Fruit fly (Drosophila melanogaster) whole organism, embryonic: ENCODE measurements around the gene CG16756.
A peak's percentile ranks its signal among the peaks of the same experiment; 100 is the strongest.

ENCODE experiments used
- CG10979 ChIP-seq: fragments of 200-800 bp; sonication (Bioruptor generic); optimal IDR thresholded peaks from 2 replicates; lab custom pipeline; 2018; ENCODE audit warnings: missing biosample characterization, mild to moderate bottlenecking, missing genetic modification characterization, moderate library complexity
- CG11093 ChIP-seq: fragments of 200-800 bp; sonication (Bioruptor generic); IDR thresholded peaks from 3 replicates; pipeline ENCODE4 v1.3.6; 2022; ENCODE audit warnings: missing biosample characterization, missing genetic modification characterization
- CG12769 ChIP-seq: fragments of 200-800 bp; sonication (Bioruptor generic); optimal IDR thresholded peaks from 2 replicates; lab custom pipeline; 2019; ENCODE audit warnings: missing biosample characterization, mild to moderate bottlenecking, missing genetic modification characterization, moderate library complexity
- CG12942 ChIP-seq: fragments of 200-800 bp; sonication (Bioruptor generic); optimal IDR thresholded peaks from 3 replicates; lab custom pipeline; 2016; ENCODE audit warnings: missing biosample characterization, missing genetic modification characterization
- CG13123 ChIP-seq: fragments of 200-800 bp; sonication (Bioruptor generic); optimal IDR thresholded peaks from 2 replicates; lab custom pipeline; 2016; ENCODE audit warnings: missing biosample characterization, missing genetic modification characterization
- CG13287 ChIP-seq: fragments of 200-800 bp; sonication (Bioruptor generic); IDR thresholded peaks from 2 replicates; pipeline ENCODE4 v1.3.6; 2022; ENCODE audit warnings: missing biosample characterization, missing genetic modification characterization; ENCODE audit not compliant: partially characterized antibody
- CG13894 ChIP-seq: fragments of 200-800 bp; sonication (Bioruptor generic); optimal IDR thresholded peaks from 3 replicates; lab custom pipeline; 2018; ENCODE audit warnings: missing biosample characterization, mild to moderate bottlenecking, missing genetic modification characterization, moderate library complexity
- CG17328 ChIP-seq: fragments of 200-800 bp; sonication (Bioruptor generic); IDR thresholded peaks from 2 replicates; pipeline ENCODE4 v1.3.6; 2022; ENCODE audit warnings: missing biosample characterization, missing genetic modification characterization
- CG17802 ChIP-seq: fragments of 200-800 bp; sonication (Bioruptor generic); optimal IDR thresholded peaks from 2 replicates; lab custom pipeline; 2018; ENCODE audit warnings: missing biosample characterization, mild to moderate bottlenecking, missing genetic modification characterization, moderate library complexity
- CG17912 ChIP-seq: fragments of 200-800 bp; sonication (Bioruptor generic); optimal IDR thresholded peaks from 2 replicates; lab custom pipeline; 2018; ENCODE audit warnings: missing biosample characterization, mild to moderate bottlenecking, missing genetic modification characterization
- CG18619 ChIP-seq: fragments of 200-800 bp; sonication (Bioruptor generic); optimal IDR thresholded peaks from 3 replicates; lab custom pipeline; 2017; ENCODE audit warnings: missing biosample characterization, mild to moderate bottlenecking, missing genetic modification characterization
- CG3065 ChIP-seq: fragments of 200-800 bp; sonication (Bioruptor generic); optimal IDR thresholded peaks from 2 replicates; lab custom pipeline; 2016; ENCODE audit warnings: missing biosample characterization, missing genetic modification characterization
- CG3838 ChIP-seq: fragments of 200-800 bp; sonication (Bioruptor generic); optimal IDR thresholded peaks from 3 replicates; lab custom pipeline; 2016; ENCODE audit warnings: missing biosample characterization, missing genetic modification characterization
- CG3847 ChIP-seq: fragments of 200-800 bp; sonication (Bioruptor generic); IDR thresholded peaks from 2 replicates; pipeline ENCODE4 v1.3.6; 2022; ENCODE audit warnings: missing biosample characterization, missing genetic modification characterization
- CG42726 ChIP-seq: fragments of 200-800 bp; sonication (Bioruptor generic); IDR thresholded peaks from 2 replicates; pipeline ENCODE4 v1.3.6; 2022; ENCODE audit warnings: missing biosample characterization, missing genetic modification characterization; ENCODE audit not compliant: partially characterized antibody
- CG4820 ChIP-seq: fragments of 200-800 bp; sonication (Bioruptor generic); optimal IDR thresholded peaks from 3 replicates; lab custom pipeline; 2016; ENCODE audit warnings: missing biosample characterization, missing genetic modification characterization
- CG4854 ChIP-seq: fragments of 200-800 bp; sonication (Bioruptor generic); optimal IDR thresholded peaks from 2 replicates; lab custom pipeline; 2016; ENCODE audit warnings: missing biosample characterization, missing genetic modification characterization, inconsistent platforms
- CG6765 ChIP-seq: fragments of 200-800 bp; sonication (Bioruptor generic); optimal IDR thresholded peaks from 3 replicates; lab custom pipeline; 2017; ENCODE audit warnings: missing biosample characterization, mild to moderate bottlenecking, missing genetic modification characterization
- CG7786 ChIP-seq: fragments of 200-800 bp; sonication (Bioruptor generic); optimal IDR thresholded peaks from 2 replicates; lab custom pipeline; 2016; ENCODE audit warnings: missing biosample characterization, missing genetic modification characterization
- CG8924 ChIP-seq: fragments of 200-800 bp; optimal IDR thresholded peaks from 3 replicates; lab custom pipeline; 2019; ENCODE audit warnings: missing biosample characterization, mild to moderate bottlenecking, missing genetic modification characterization, moderate library complexity
- CG9609 ChIP-seq: fragments of 200-800 bp; sonication (Bioruptor generic); optimal IDR thresholded peaks from 3 replicates; lab custom pipeline; 2016; ENCODE audit warnings: missing biosample characterization, missing genetic modification characterization
- D ChIP-seq, 2 experiments: fragments of 200-800 bp in 1 of 2; fragments of >200 bp in 1 of 2; sonication (Bioruptor generic) in 1 of 2; optimal IDR thresholded peaks; 2 replicates in 1 of 2; 3 replicates in 1 of 2; lab custom pipeline; 2017; ENCODE audit warnings: mild to moderate bottlenecking in 1 of 2, missing biosample characterization in 1 of 2, missing genetic modification characterization in 1 of 2, missing genetic modification reagents in 1 of 2
- Dad ChIP-seq: fragments of 200-800 bp; sonication (Bioruptor generic); optimal IDR thresholded peaks from 3 replicates; lab custom pipeline; 2016; ENCODE audit warnings: missing biosample characterization, missing genetic modification characterization
- HLH54F ChIP-seq: fragments of 200-800 bp; sonication (Bioruptor generic); optimal IDR thresholded peaks from 3 replicates; lab custom pipeline; 2016; ENCODE audit warnings: missing biosample characterization, missing genetic modification characterization
- HmgZ ChIP-seq: fragments of 200-800 bp; sonication (Bioruptor generic); optimal IDR thresholded peaks from 2 replicates; lab custom pipeline; 2018; ENCODE audit warnings: missing biosample characterization, mild to moderate bottlenecking, missing genetic modification characterization
- Jarid2 ChIP-seq: fragments of 200-800 bp; sonication (Bioruptor generic); optimal IDR thresholded peaks from 3 replicates; lab custom pipeline; 2017; ENCODE audit warnings: mild to moderate bottlenecking, missing biosample characterization, missing genetic modification reagents, missing genetic modification characterization
- Mes4 ChIP-seq: fragments of 200-800 bp; sonication (Bioruptor generic); optimal IDR thresholded peaks from 2 replicates; lab custom pipeline; 2016; ENCODE audit warnings: missing biosample characterization, missing genetic modification characterization
- Neu2 ChIP-seq: fragments of 200-800 bp; sonication (Bioruptor generic); optimal IDR thresholded peaks from 3 replicates; lab custom pipeline; 2016; ENCODE audit warnings: missing biosample characterization, missing genetic modification characterization, borderline replicate concordance
- Nf-YB ChIP-seq: fragments of 200-800 bp; sonication (Bioruptor generic); optimal IDR thresholded peaks from 3 replicates; lab custom pipeline; 2019; ENCODE audit warnings: missing biosample characterization, mild to moderate bottlenecking, missing genetic modification characterization, moderate library complexity
- PHDP ChIP-seq: fragments of 200-800 bp; sonication (Bioruptor generic); optimal IDR thresholded peaks from 3 replicates; lab custom pipeline; 2018; ENCODE audit warnings: missing biosample characterization, mild to moderate bottlenecking, missing genetic modification characterization, moderate library complexity
- Sin3A ChIP-seq: fragments of >200 bp; optimal IDR thresholded peaks from 2 replicates; lab custom pipeline; 2018
- Six4 ChIP-seq: fragments of 200-800 bp; sonication (Bioruptor generic); optimal IDR thresholded peaks from 2 replicates; lab custom pipeline; 2016; ENCODE audit warnings: missing biosample characterization, missing genetic modification characterization
- br ChIP-seq: fragments of >200 bp; optimal IDR thresholded peaks from 2 replicates; lab custom pipeline; 2017
- cas ChIP-seq: fragments of 200-800 bp; sonication (Bioruptor generic); IDR thresholded peaks from 2 replicates; pipeline ENCODE4 v1.3.6; 2022; ENCODE audit warnings: missing biosample characterization, missing genetic modification characterization
- chm ChIP-seq: fragments of 200-800 bp; sonication (Bioruptor generic); IDR thresholded peaks from 2 replicates; pipeline ENCODE4 v1.3.6; 2022; ENCODE audit warnings: missing biosample characterization, missing genetic modification characterization
- dimm ChIP-seq: fragments of 200-800 bp; sonication (Bioruptor generic); IDR thresholded peaks from 2 replicates; pipeline ENCODE4 v1.3.6; 2022; ENCODE audit warnings: missing biosample characterization, missing genetic modification characterization
- eyg ChIP-seq: fragments of 200-800 bp; sonication (Bioruptor generic); optimal IDR thresholded peaks from 3 replicates; lab custom pipeline; 2016; ENCODE audit warnings: missing biosample characterization, missing genetic modification characterization
- gcm ChIP-seq: fragments of 200-800 bp; sonication (Bioruptor generic); optimal IDR thresholded peaks from 2 replicates; lab custom pipeline; 2019; ENCODE audit warnings: missing biosample characterization, mild to moderate bottlenecking, missing genetic modification characterization, moderate library complexity
- ind ChIP-seq: fragments of 200-800 bp; sonication (Bioruptor generic); optimal IDR thresholded peaks from 3 replicates; lab custom pipeline; 2016; ENCODE audit warnings: missing biosample characterization, missing genetic modification characterization
- lab ChIP-seq: fragments of 200-800 bp; sonication (Bioruptor generic); optimal IDR thresholded peaks from 3 replicates; lab custom pipeline; 2017; ENCODE audit warnings: missing biosample characterization, missing genetic modification characterization, mild to moderate bottlenecking, moderate library complexity, missing genetic modification reagents
- lilli ChIP-seq: fragments of 200-800 bp; sonication (Bioruptor generic); optimal IDR thresholded peaks from 3 replicates; lab custom pipeline; 2016; ENCODE audit warnings: missing biosample characterization, missing genetic modification characterization
- nmo ChIP-seq: fragments of 200-800 bp; sonication (Bioruptor generic); optimal IDR thresholded peaks from 2 replicates; lab custom pipeline; 2018; ENCODE audit warnings: missing biosample characterization, mild to moderate bottlenecking, missing genetic modification characterization, moderate library complexity
- pfk ChIP-seq: fragments of 200-800 bp; sonication (Bioruptor generic); optimal IDR thresholded peaks from 2 replicates; lab custom pipeline; 2018; ENCODE audit warnings: missing biosample characterization, mild to moderate bottlenecking, missing genetic modification characterization, moderate library complexity
- pros ChIP-seq: fragments of 200-800 bp; sonication (Bioruptor generic); optimal IDR thresholded peaks from 3 replicates; lab custom pipeline; 2019; ENCODE audit warnings: missing biosample characterization, mild to moderate bottlenecking, missing genetic modification characterization, moderate library complexity
- ranshi ChIP-seq: fragments of 200-800 bp; sonication (Bioruptor generic); IDR thresholded peaks from 2 replicates; pipeline ENCODE4 v1.3.6; 2022; ENCODE audit warnings: missing biosample characterization, missing genetic modification characterization
- row ChIP-seq: fragments of 200-800 bp; sonication (Bioruptor generic); IDR thresholded peaks from 3 replicates; pipeline ENCODE4 v1.3.6; 2022; ENCODE audit warnings: missing biosample characterization, missing genetic modification characterization
- sens ChIP-seq: fragments of 200-800 bp; sonication (Bioruptor generic); peaks from one replicate; lab custom pipeline; 2016; ENCODE audit warnings: missing biosample characterization, missing genetic modification characterization
- ssp ChIP-seq: fragments of 200-800 bp; sonication (Bioruptor generic); IDR thresholded peaks from 2 replicates; pipeline ENCODE4 v1.3.6; 2022; ENCODE audit warnings: missing biosample characterization, missing genetic modification characterization
- wek ChIP-seq: fragments of 200-800 bp; sonication (Bioruptor generic); optimal IDR thresholded peaks from 3 replicates; lab custom pipeline; 2018; ENCODE audit warnings: missing biosample characterization, mild to moderate bottlenecking, missing genetic modification characterization, moderate library complexity
- zen ChIP-seq: fragments of 200-800 bp; sonication (Bioruptor generic); optimal IDR thresholded peaks from 3 replicates; lab custom pipeline; 2018; ENCODE audit warnings: missing biosample characterization, mild to moderate bottlenecking, missing genetic modification characterization, moderate library complexity
- zf30C ChIP-seq: fragments of 200-800 bp; sonication (Bioruptor generic); optimal IDR thresholded peaks from 3 replicates; lab custom pipeline; 2018; ENCODE audit warnings: missing biosample characterization, mild to moderate bottlenecking, missing genetic modification characterization

Gene CG16756

dm6 chrX:5420568-5421019 lies 6.7 kb upstream of the CG16756 start, which contains the start of gene spoon (continued):
- no peak for TF ChIP-seq CG4820
- TF ChIP-seq CG7786 (GFP tag; lab: Kevin White, UChicago): peak; percentile 6
- TF ChIP-seq CG18619 (GFP tag; lab: Kevin White, UChicago): no peak
- peak; percentile 84 for TF ChIP-seq row (GFP tag; lab: Robert Waterston, UW)
- TF ChIP-seq CG8924 (tag; lab: Kevin White, UChicago): no peak
- no peak for TF ChIP-seq CG12769 (tag; lab: Kevin White, UChicago)
- no peak for TF ChIP-seq CG3838
- TF ChIP-seq zen (tag; lab: Kevin White, UChicago): no peak
- TF ChIP-seq chm (GFP tag; lab: Robert Waterston, UW): no peak
- peak; percentile 76 for TF ChIP-seq CG3847
- no peak for TF ChIP-seq ranshi
- TF ChIP-seq Sin3A (lab: Kevin White, UChicago): peak; percentile 94
- TF ChIP-seq CG12942 (GFP tag; lab: Kevin White, UChicago): peak; percentile 5
- TF ChIP-seq ind: peak; percentile 29
- no peak for TF ChIP-seq CG11093
- peak; percentile 91 for TF ChIP-seq CG13287 (GFP tag; lab: Robert Waterston, UW)
- peak; percentile 9 for TF ChIP-seq CG17802 (tag; lab: Kevin White, UChicago)
- TF ChIP-seq lilli (GFP tag; lab: Kevin White, UChicago): peak; percentile 51
- no peak for TF ChIP-seq CG4854 (GFP tag; lab: Kevin White, UChicago)
- TF ChIP-seq CG42726 (GFP tag; lab: Robert Waterston, UW): peak; percentile 97
- no peak for TF ChIP-seq CG17912 (GFP tag; lab: Kevin White, UChicago)
- TF ChIP-seq D (optimal IDR thresholded peaks at IDR 0.05; lab: Kevin White, UChicago): no peak
- TF ChIP-seq D (GFP tag; optimal IDR thresholded peaks at IDR 0.05; lab: Kevin White, UChicago): no peak
- TF ChIP-seq eyg (GFP tag; lab: Kevin White, UChicago): no peak
- TF ChIP-seq wek (GFP tag; lab: Kevin White, UChicago): no peak
- TF ChIP-seq Dad (GFP tag; lab: Kevin White, UChicago): no peak
- 0 out of 2 replicates have a peak, but pooled peaks have one; percentile 13 for TF ChIP-seq CG17328
- no peak for TF ChIP-seq Six4
- TF ChIP-seq CG6765 (GFP tag; lab: Kevin White, UChicago): peak; percentile 13
- peak; percentile 16 for TF ChIP-seq nmo (GFP tag; lab: Kevin White, UChicago)
- TF ChIP-seq Nf-YB: no peak
- peak; percentile 10 for TF ChIP-seq Mes4 (GFP tag; lab: Kevin White, UChicago)
- TF ChIP-seq HLH54F (GFP tag; lab: Kevin White, UChicago): peak; percentile 43
- TF ChIP-seq CG3065 (GFP tag; lab: Kevin White, UChicago): no peak
- TF ChIP-seq pfk (GFP tag; lab: Kevin White, UChicago): no peak
- peak; percentile 47 for TF ChIP-seq CG9609 (GFP tag; lab: Kevin White, UChicago)
- TF ChIP-seq cas: 0 out of 2 replicates have a peak, but pooled peaks have one; percentile 11
- no peak for TF ChIP-seq br (lab: Kevin White, UChicago)
- no peak for TF ChIP-seq gcm (GFP tag; lab: Kevin White, UChicago)
- no peak for TF ChIP-seq dimm (GFP tag; lab: Robert Waterston, UW)
- no peak for TF ChIP-seq CG13123
- TF ChIP-seq CG13894: no peak
- TF ChIP-seq sens (GFP tag; lab: Kevin White, UChicago): peak; percentile 40
- no peak for TF ChIP-seq Neu2 (GFP tag; lab: Kevin White, UChicago)
- TF ChIP-seq ssp (GFP tag; lab: Robert Waterston, UW): peak; percentile 52
- TF ChIP-seq PHDP: no peak
- TF ChIP-seq HmgZ (tag; lab: Kevin White, UChicago): peak; percentile 38
- TF ChIP-seq Jarid2 (GFP tag; lab: Kevin White, UChicago): no peak
- TF ChIP-seq zf30C: no peak
- TF ChIP-seq pros (GFP tag; lab: Kevin White, UChicago): no peak
- no peak for TF ChIP-seq CG10979 (tag; lab: Kevin White, UChicago)
- peak; percentile 19 for TF ChIP-seq lab (GFP tag; lab: Kevin White, UChicago)
